Fruit fly (Drosophila melanogaster) Kc167 (cell line): ENCODE data around the gene SP1029.

Experiments used
- Myc ChIP-seq: fragments of >200 bp; optimal IDR thresholded peaks from 2 replicates; lab custom pipeline; 2017; ENCODE audit warnings: missing external identifiers
- Sin3A ChIP-seq: fragments of >200 bp; optimal IDR thresholded peaks from 2 replicates; lab custom pipeline; 2018; ENCODE audit warnings: missing external identifiers
- h ChIP-seq: fragments of >200 bp; optimal IDR thresholded peaks from 3 replicates; lab custom pipeline; 2018; ENCODE audit warnings: missing external identifiers
- insv ChIP-seq: fragments of >200 bp; optimal IDR thresholded peaks from 3 replicates; lab custom pipeline; 2018; ENCODE audit warnings: missing external identifiers
- psq ChIP-seq: fragments of >200 bp; optimal IDR thresholded peaks from 2 replicates; lab custom pipeline; 2017; ENCODE audit warnings: missing external identifiers
- ttk ChIP-seq: sonication (Bioruptor generic); optimal IDR thresholded peaks from 2 replicates; lab custom pipeline; 2017; ENCODE audit warnings: missing external identifiers

Gene SP1029

DNA sequence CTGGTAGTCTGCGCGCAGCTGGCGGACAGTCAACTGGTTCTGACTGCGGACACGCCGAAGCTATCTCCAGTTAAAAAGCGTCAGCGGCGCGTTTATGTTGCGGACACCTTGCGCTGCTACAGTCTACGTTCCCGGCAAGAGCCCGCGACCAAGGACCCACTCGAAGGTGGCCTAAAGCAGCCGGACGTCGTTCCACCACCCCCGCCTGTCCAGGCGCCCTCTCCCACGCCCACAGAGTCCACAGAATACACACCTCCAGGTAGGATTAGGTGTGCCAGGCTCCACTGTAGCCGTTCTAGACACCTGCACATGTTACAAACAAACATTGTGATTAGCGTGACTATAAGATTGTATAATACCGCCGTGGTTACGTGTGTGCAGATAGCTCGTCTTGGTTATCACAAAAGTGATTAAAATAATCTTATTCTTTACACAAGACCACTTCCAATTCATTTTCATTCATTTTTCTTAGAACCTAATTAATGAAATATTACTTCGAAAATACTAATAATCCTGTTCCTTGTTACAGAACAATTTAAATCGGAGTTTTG, 19.6 kb downstream of the SP1029 start:
- no peak for TF ChIP-seq psq (lab: Kevin White, UChicago)
- no peak for TF ChIP-seq ttk (lab: Kevin White, UChicago)
- TF ChIP-seq h (lab: Kevin White, UChicago): no peak
- TF ChIP-seq insv (lab: Kevin White, UChicago): no peak
- no peak for TF ChIP-seq Myc
- TF ChIP-seq Sin3A (lab: Kevin White, UChicago): no peak

DNA sequence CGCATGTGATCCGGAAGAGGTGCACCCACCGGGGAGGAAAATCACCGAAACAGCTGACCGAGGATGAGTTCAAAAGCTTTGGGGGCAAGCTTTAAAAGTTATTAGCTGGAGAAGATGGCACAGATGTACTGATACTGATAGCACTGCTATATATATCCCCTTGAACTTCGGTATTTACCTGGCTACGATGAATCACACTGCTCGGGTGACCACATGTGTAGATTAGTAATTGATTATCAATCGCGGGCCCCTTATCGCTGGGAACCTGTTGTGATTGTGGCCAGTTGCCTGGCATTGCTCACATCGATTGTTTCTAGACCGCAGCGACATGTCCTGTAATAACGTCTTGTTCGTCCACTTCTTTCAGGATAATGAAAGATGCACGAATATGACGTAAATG, 20.3 kb downstream of the SP1029 start:
- TF ChIP-seq ttk (lab: Kevin White, UChicago) (peak; percentile 80), insv (lab: Kevin White, UChicago) (no peak), Sin3A (lab: Kevin White, UChicago) (no peak)

DNA sequence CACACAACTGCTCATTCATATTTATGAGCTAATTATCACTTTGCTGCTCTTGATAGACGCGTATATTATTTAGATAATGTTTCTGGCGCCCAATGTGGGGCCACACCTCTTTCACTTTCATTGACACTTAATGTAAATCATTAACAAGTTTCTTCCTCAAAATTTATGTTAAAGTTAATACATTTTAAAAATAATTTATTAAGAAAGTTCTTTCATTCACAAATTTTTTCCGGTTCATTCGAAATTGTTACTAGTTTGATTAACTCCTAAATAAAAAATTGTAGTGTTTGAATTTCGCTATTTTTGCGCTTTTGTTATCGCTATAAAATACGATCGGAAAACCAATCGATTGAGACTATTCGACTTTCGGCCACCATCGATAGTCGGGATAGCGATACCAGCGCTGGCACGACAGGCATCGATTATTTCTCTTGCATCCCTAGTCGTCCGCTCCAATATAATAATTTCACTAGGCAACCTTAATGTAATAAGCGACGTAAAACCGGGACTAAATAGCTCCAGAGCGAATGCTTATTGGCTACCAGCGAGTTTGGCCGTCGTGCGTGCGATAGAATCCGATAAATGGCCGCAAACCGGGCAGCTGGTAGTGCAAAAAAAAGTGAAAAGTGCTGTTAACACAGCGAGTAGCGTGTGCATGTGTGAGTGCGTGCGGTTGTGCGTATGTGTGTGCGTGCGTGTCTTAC, 21.4 kb downstream of the SP1029 start, which contains the start of gene Usp1:
Gene Usp1 (plus strand): TSS at position 417 of the 704 bp plus-strand sequence.
- no peak for TF ChIP-seq insv (lab: Kevin White, UChicago)
- no peak for TF ChIP-seq Sin3A (lab: Kevin White, UChicago)
- TF ChIP-seq h (lab: Kevin White, UChicago): no peak
- TF ChIP-seq psq (lab: Kevin White, UChicago): peak; percentile 60

- TF ChIP-seq psq (lab: Kevin White, UChicago) (no peak), ttk (lab: Kevin White, UChicago) (no peak), insv (lab: Kevin White, UChicago) (no peak), h (lab: Kevin White, UChicago) (no peak), Myc (no peak)
Measured at dm6 chr3R:29227675-29228211, 22.5 kb downstream of the SP1029 start, which contains the start of gene CG14507. Gene CG14507 (minus strand): TSS chr3R:29227725.

DNA sequence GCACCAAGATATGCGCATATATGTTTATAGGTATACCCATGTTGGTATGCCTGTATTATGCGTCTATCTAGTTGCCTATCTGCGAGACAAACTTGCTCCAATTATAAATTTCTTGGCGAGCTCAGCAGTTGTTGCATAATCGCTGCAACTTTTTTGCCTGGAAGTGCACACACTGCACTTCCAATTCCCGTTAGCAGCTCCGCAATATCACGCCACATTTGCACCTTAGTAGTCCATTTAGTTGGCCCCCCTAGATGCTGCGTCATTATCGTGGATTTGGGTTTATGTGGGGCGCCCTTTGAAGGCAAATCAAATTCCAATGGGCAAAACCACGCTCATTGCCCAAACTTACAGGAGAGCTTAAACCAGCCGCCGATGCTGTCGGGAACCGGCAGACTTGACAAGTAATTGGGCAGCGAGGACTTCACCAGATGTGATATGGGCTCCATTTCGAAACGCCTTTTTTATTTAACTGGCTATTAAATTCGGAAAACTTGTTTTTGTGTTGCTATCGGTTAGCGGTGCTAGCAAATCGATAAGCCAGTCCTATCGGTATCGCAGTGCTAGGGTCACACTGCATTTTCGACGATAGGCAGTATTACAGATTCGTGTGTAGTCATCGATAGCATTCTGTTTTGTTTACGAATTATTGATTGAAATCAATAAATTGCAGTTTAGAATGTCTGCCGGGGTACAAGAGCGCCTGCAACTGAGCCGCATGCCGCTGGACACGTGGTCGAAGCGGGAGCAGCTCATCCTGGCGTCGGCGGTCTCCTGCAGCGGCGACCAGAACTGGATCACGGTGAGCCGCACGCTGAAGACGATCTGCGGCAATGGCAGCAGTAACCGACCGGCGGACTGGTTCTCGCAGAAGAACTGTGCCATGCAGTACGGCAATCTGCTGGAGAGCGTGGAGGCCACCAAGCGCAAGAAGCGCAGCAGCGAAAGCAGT, 27.1 kb downstream of the SP1029 start, which contains the start of the genes Cisd2 and Brd8:
Gene Cisd2 (minus strand): TSS at position 538 of the 952 bp plus-strand sequence.
Gene Brd8 (plus strand): TSS at position 595 of the 952 bp plus-strand sequence.
- TF ChIP-seq h (lab: Kevin White, UChicago): no peak
- no peak for TF ChIP-seq ttk (lab: Kevin White, UChicago)
- TF ChIP-seq Myc: no peak
- TF ChIP-seq Sin3A (lab: Kevin White, UChicago): no peak
- TF ChIP-seq psq (lab: Kevin White, UChicago): no peak
- TF ChIP-seq insv (lab: Kevin White, UChicago): no peak

DNA sequence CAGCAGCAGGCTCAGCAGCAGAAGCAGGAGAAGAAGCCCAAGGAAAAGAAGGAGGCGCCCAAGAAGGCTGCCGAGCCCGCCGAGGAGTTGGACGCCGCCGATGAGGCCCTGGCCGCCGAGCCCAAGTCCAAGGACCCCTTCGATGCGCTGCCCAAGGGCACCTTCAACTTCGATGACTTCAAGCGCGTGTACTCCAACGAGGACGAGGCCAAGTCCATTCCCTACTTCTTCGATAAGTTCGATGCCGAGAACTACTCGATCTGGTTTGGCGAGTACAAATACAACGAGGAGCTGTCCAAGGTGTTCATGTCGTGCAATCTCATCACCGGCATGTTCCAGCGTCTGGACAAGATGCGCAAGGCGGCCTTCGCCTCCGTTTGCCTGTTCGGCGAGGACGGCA, 29.1 kb downstream of the SP1029 start:
- TF ChIP-seq insv (lab: Kevin White, UChicago): no peak
- peak; percentile 96 for TF ChIP-seq ttk (lab: Kevin White, UChicago)

- TF ChIP-seq Sin3A (lab: Kevin White, UChicago) (no peak), Myc (no peak), insv (lab: Kevin White, UChicago) (no peak), h (lab: Kevin White, UChicago) (no peak), ttk (lab: Kevin White, UChicago) (no peak), psq (lab: Kevin White, UChicago) (no peak)
Measured at dm6 chr3R:29220585-29220984, 29.7 kb downstream of the SP1029 start.

- no peak for TF ChIP-seq psq (lab: Kevin White, UChicago)
- no peak for TF ChIP-seq ttk (lab: Kevin White, UChicago)
- no peak for TF ChIP-seq Sin3A (lab: Kevin White, UChicago)
- no peak for TF ChIP-seq h (lab: Kevin White, UChicago)
- no peak for TF ChIP-seq insv (lab: Kevin White, UChicago)
- TF ChIP-seq Myc: no peak
Measured at dm6 chr3R:29219948-29220347, 30.3 kb downstream of the SP1029 start, which contains the start of gene eEF1gamma. Gene eEF1gamma (plus strand): TSS chr3R:29220172.

- TF ChIP-seq ttk (lab: Kevin White, UChicago) (no peak), h (lab: Kevin White, UChicago) (no peak), Sin3A (lab: Kevin White, UChicago) (no peak), insv (lab: Kevin White, UChicago) (no peak), Myc (no peak), psq (lab: Kevin White, UChicago) (no peak)
Measured at dm6 chr3R:29218001-29218400, 32.2 kb downstream of the SP1029 start.

- no peak for TF ChIP-seq h (lab: Kevin White, UChicago)
- TF ChIP-seq psq (lab: Kevin White, UChicago): no peak
- TF ChIP-seq ttk (lab: Kevin White, UChicago): no peak
- TF ChIP-seq Myc: no peak
Measured at dm6 chr3R:29217309-29217708, 32.9 kb downstream of the SP1029 start.

- no peak for TF ChIP-seq insv (lab: Kevin White, UChicago)
- TF ChIP-seq psq (lab: Kevin White, UChicago): no peak
- TF ChIP-seq Sin3A (lab: Kevin White, UChicago): no peak
Measured at dm6 chr3R:29216484-29216863, 33.8 kb downstream of the SP1029 start.
